Worm (Caenorhabditis elegans) whole organism, young adult: ENCODE results near the gene sec-6.

ENCODE experiments used
- B0019.2 ChIP-seq: fragments of 200-800 bp; sonication (Bioruptor generic); conservative IDR thresholded peaks from 2 replicates; pipeline ENCODE4 v1.3.6; 2022; ENCODE audit warnings: missing genetic modification reagents, missing genetic modification characterization, missing compliant biosample characterization
- B0336.3 ChIP-seq: fragments of 200-800 bp; sonication (Bioruptor generic); IDR thresholded peaks from 2 replicates; pipeline ENCODE4 v1.3.6; 2022; ENCODE audit warnings: missing genetic modification characterization, missing compliant biosample characterization
- F49E8.2 ChIP-seq: sonication (generic microtip); optimal IDR thresholded peaks from 3 replicates; lab custom pipeline; 2017; ENCODE audit warnings: missing genetic modification characterization, mild to moderate bottlenecking, missing compliant biosample characterization, antibody characterized with exemption, moderate library complexity; ENCODE audit not compliant: insufficient read depth
- F52B5.7 ChIP-seq: sonication (generic microtip); optimal IDR thresholded peaks from 2 replicates; lab custom pipeline; 2016; ENCODE audit warnings: mild to moderate bottlenecking, missing genetic modification characterization, missing compliant biosample characterization
- Y56A3A.18 ChIP-seq: fragments of 200-800 bp; sonication (Bioruptor generic); IDR thresholded peaks from 2 replicates; pipeline ENCODE4 v1.3.6; 2022; ENCODE audit warnings: missing genetic modification reagents, missing genetic modification characterization, missing compliant biosample characterization
- aptf-3 ChIP-seq: fragments of 200-800 bp; sonication (Bioruptor generic); IDR thresholded peaks from 2 replicates; pipeline ENCODE4 v1.3.6; 2022; ENCODE audit warnings: missing genetic modification characterization, missing compliant biosample characterization
- atf-7 ChIP-seq: sonication (generic microtip); optimal IDR thresholded peaks from 2 replicates; lab custom pipeline; 2017; ENCODE audit warnings: mild to moderate bottlenecking, missing genetic modification characterization, missing compliant biosample characterization
- bed-2 ChIP-seq: fragments of 200-800 bp; sonication (Bioruptor generic); IDR thresholded peaks from 2 replicates; pipeline ENCODE4 v1.3.6; 2022; ENCODE audit warnings: missing genetic modification reagents, missing genetic modification characterization, missing compliant biosample characterization
- cebp-1 ChIP-seq, 2 experiments: fragments of 200-800 bp in 1 of 2; sonication (Bioruptor generic) in 1 of 2; sonication (generic microtip) in 1 of 2; IDR thresholded peaks in 1 of 2; optimal IDR thresholded peaks in 1 of 2; 2 replicates each; pipeline versions ENCODE4 v1.3.6 to Lab custom; 2017 to 2022; ENCODE audit warnings: missing compliant biosample characterization in 2 of 2, missing genetic modification characterization in 2 of 2, mild to moderate bottlenecking in 1 of 2, missing genetic modification reagents in 1 of 2, moderate library complexity in 1 of 2
- ceh-100 ChIP-seq: fragments of 200-800 bp; sonication (Bioruptor generic); IDR thresholded peaks from 2 replicates; pipeline ENCODE4 v1.3.6; 2022; ENCODE audit warnings: missing genetic modification reagents, missing genetic modification characterization, missing compliant biosample characterization
- ceh-27 ChIP-seq: fragments of 200-800 bp; sonication (Bioruptor generic); optimal IDR thresholded peaks from 2 replicates; lab custom pipeline; 2018; ENCODE audit warnings: mild to moderate bottlenecking, missing genetic modification characterization, moderate library complexity, missing compliant biosample characterization
- chd-7 ChIP-seq: sonication (generic microtip); optimal IDR thresholded peaks from 2 replicates; lab custom pipeline; 2016; ENCODE audit warnings: mild to moderate bottlenecking, missing genetic modification characterization, moderate library complexity, missing compliant biosample characterization
- die-1 ChIP-seq: sonication (generic microtip); optimal IDR thresholded peaks from 2 replicates; lab custom pipeline; 2016; ENCODE audit warnings: missing genotype, mild to moderate bottlenecking, missing genetic modification characterization, missing compliant biosample characterization
- dox-1 ChIP-seq: fragments of 200-800 bp; sonication (Bioruptor generic); IDR thresholded peaks from 2 replicates; pipeline ENCODE4 v1.3.6; 2022; ENCODE audit warnings: missing genetic modification reagents, missing genetic modification characterization, missing compliant biosample characterization
- dpff-1 ChIP-seq: sonication (generic microtip); optimal IDR thresholded peaks from 2 replicates; lab custom pipeline; 2017; ENCODE audit warnings: mild to moderate bottlenecking, missing genetic modification characterization, missing compliant biosample characterization
- egl-18 ChIP-seq: fragments of 200-800 bp; sonication (Bioruptor generic); IDR thresholded peaks from 2 replicates; pipeline ENCODE4 v1.3.6; 2022; ENCODE audit warnings: missing genetic modification reagents, missing genetic modification characterization, missing compliant biosample characterization
- ets-4 ChIP-seq: fragments of 200-800 bp; sonication (Bioruptor generic); optimal IDR thresholded peaks from 2 replicates; lab custom pipeline; 2018; ENCODE audit warnings: mild to moderate bottlenecking, missing genetic modification characterization, missing compliant biosample characterization
- fkh-3 ChIP-seq: sonication (generic microtip); optimal IDR thresholded peaks from 2 replicates; lab custom pipeline; 2016; ENCODE audit warnings: mild to moderate bottlenecking, missing genetic modification characterization, missing compliant biosample characterization
- gei-17 ChIP-seq: fragments of 200-800 bp; sonication (Bioruptor generic); optimal IDR thresholded peaks from 2 replicates; lab custom pipeline; 2018; ENCODE audit warnings: mild to moderate bottlenecking, missing genetic modification characterization, missing compliant biosample characterization
- him-1 ChIP-seq: sonication (generic microtip); optimal IDR thresholded peaks from 2 replicates; lab custom pipeline; 2016; ENCODE audit warnings: missing genotype, missing genetic modification reagents, missing genetic modification characterization, missing compliant biosample characterization
- hmg-1.2 ChIP-seq: fragments of 200-800 bp; sonication (Bioruptor generic); IDR thresholded peaks from 2 replicates; pipeline ENCODE4 v1.3.6; 2022; ENCODE audit warnings: missing genetic modification reagents, missing genetic modification characterization, missing compliant biosample characterization
- hsf-1 ChIP-seq: fragments of 200-800 bp; sonication (Bioruptor generic); IDR thresholded peaks from 2 replicates; pipeline ENCODE4 v1.3.6; 2022; ENCODE audit warnings: missing genetic modification reagents, missing genetic modification characterization, missing compliant biosample characterization
- lir-1 ChIP-seq: fragments of 200-800 bp; sonication (Bioruptor generic); conservative IDR thresholded peaks from 2 replicates; pipeline ENCODE4 v1.3.6; 2022; ENCODE audit warnings: missing genetic modification reagents, missing genetic modification characterization, missing compliant biosample characterization
- madf-3 ChIP-seq: fragments of 200-800 bp; sonication (Bioruptor generic); IDR thresholded peaks from 2 replicates; pipeline ENCODE4 v1.3.6; 2022; ENCODE audit warnings: missing genetic modification reagents, missing genetic modification characterization, missing compliant biosample characterization
- mel-28 ChIP-seq: sonication (generic microtip); optimal IDR thresholded peaks from 2 replicates; lab custom pipeline; 2016; ENCODE audit warnings: borderline replicate concordance, mild to moderate bottlenecking, missing genetic modification characterization, missing compliant biosample characterization
- nfya-2 ChIP-seq: fragments of 200-800 bp; sonication (Bioruptor generic); IDR thresholded peaks from 2 replicates; pipeline ENCODE4 v1.3.6; 2022; ENCODE audit warnings: missing genetic modification reagents, missing genetic modification characterization, missing compliant biosample characterization
- nfyb-1 ChIP-seq: fragments of 200-800 bp; sonication (Bioruptor generic); IDR thresholded peaks from 2 replicates; pipeline ENCODE4 v1.3.6; 2022; ENCODE audit warnings: missing genetic modification reagents, missing genetic modification characterization, missing compliant biosample characterization
- nhr-80 ChIP-seq: sonication (generic microtip); optimal IDR thresholded peaks from 2 replicates; lab custom pipeline; 2016; ENCODE audit warnings: missing genetic modification characterization, missing compliant biosample characterization
- pha-4 ChIP-seq: fragments of 150-350 bp; sonication (generic microtip); optimal IDR thresholded peaks from 2 replicates; lab custom pipeline; 2014; ENCODE audit warnings: missing biosample characterization, missing genetic modification reagents, missing genetic modification characterization
- rec-8 ChIP-seq, 2 experiments: sonication (generic microtip); optimal IDR thresholded peaks; 2 replicates each; lab custom pipeline; 2016; ENCODE audit warnings: mild to moderate bottlenecking in 2 of 2, missing genetic modification characterization in 2 of 2, missing genetic modification reagents in 2 of 2, missing genotype in 2 of 2, missing biosample characterization in 1 of 2, missing compliant biosample characterization in 1 of 2, moderate library complexity in 1 of 2
- repo-1 ChIP-seq: sonication (generic microtip); optimal IDR thresholded peaks from 2 replicates; lab custom pipeline; 2017; ENCODE audit warnings: mild to moderate bottlenecking, missing genetic modification characterization, missing compliant biosample characterization
- sea-2 ChIP-seq: fragments of 200-800 bp; sonication (Bioruptor generic); IDR thresholded peaks from 2 replicates; pipeline ENCODE4 v1.3.6; 2022; ENCODE audit warnings: missing genetic modification characterization, missing compliant biosample characterization
- snpc-1.1 ChIP-seq: sonication (generic microtip); optimal IDR thresholded peaks from 2 replicates; lab custom pipeline; 2017; ENCODE audit warnings: missing genetic modification characterization, mild to moderate bottlenecking, missing compliant biosample characterization, antibody characterized with exemption, moderate library complexity, missing genotype, missing genetic modification reagents; ENCODE audit not compliant: insufficient read depth
- snpc-1.3 ChIP-seq: sonication (generic microtip); optimal IDR thresholded peaks from 2 replicates; lab custom pipeline; 2017; ENCODE audit warnings: missing genetic modification characterization, mild to moderate bottlenecking, missing compliant biosample characterization, antibody characterized with exemption, moderate library complexity, missing genotype, missing genetic modification reagents; ENCODE audit not compliant: insufficient read depth
- somi-1 ChIP-seq: fragments of 200-800 bp; sonication (Bioruptor generic); optimal IDR thresholded peaks from 2 replicates; lab custom pipeline; 2018; ENCODE audit warnings: mild to moderate bottlenecking, missing genetic modification characterization, missing compliant biosample characterization
- sptf-2 ChIP-seq: fragments of 200-800 bp; sonication (Bioruptor generic); optimal IDR thresholded peaks from 2 replicates; lab custom pipeline; 2018; ENCODE audit warnings: mild to moderate bottlenecking, missing genetic modification characterization, missing compliant biosample characterization
- tbp1 ChIP-seq: fragments of 200-800 bp; sonication (Bioruptor generic); optimal IDR thresholded peaks from 2 replicates; lab custom pipeline; 2018; ENCODE audit warnings: mild to moderate bottlenecking, missing genetic modification characterization, missing compliant biosample characterization
- tlf-1 ChIP-seq: fragments of 200-800 bp; sonication (Bioruptor generic); optimal IDR thresholded peaks from 2 replicates; lab custom pipeline; 2018; ENCODE audit warnings: mild to moderate bottlenecking, missing genetic modification characterization, missing compliant biosample characterization
- unc-62 ChIP-seq: fragments of 150-350 bp; optimal IDR thresholded peaks from 2 replicates; lab custom pipeline; 2014; ENCODE audit warnings: missing biosample characterization, missing genetic modification reagents, missing genetic modification characterization
- zfh-2 ChIP-seq: fragments of 200-800 bp; sonication (Bioruptor generic); conservative IDR thresholded peaks from 2 replicates; pipeline ENCODE4 v1.3.6; 2022; ENCODE audit warnings: missing genetic modification reagents, missing genetic modification characterization, missing compliant biosample characterization

sec-6 gene

ce11 chrII:5321718-5322286, 37.5 kb upstream of the sec-6 start (continued):
- TF ChIP-seq him-1 = no peak

DNA sequence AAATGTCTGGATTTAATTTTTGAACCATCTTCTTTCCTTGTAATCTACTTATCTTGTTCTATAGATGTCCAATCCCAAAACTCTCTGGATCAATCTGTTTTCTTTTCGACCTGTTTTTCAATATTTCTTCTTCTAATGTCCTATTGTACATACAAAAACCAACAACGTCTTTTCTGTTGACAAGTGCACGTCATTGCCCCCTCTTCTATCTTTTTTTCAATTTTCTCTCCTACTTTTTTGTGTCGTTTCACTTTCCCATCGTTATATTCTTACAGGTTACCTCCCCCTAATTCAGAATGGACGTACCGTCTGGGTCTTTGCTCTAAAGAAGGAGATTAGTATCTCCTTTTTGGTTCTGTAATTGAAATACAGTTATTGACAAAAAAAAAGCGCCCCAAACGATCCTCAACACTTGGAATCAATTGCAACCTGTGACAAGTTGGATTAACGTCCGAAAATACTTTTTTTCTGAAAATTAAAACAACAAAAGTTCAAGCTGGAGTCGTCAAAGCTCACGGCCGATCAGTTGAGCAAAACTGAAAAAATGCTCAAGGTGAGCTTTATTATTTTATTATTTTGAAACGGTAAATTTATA, 36.5 kb upstream of the sec-6 start, which contains the start of gene vhp-1:
vhp-1 (plus strand) TSS at position 545 of the 595 bp plus-strand sequence.
- TF ChIP-seq hmg-1.2 (GFP tag; lab: Robert Waterston, UW) = no peak
- no peak for TF ChIP-seq madf-3 (GFP tag; lab: Robert Waterston, UW)
- TF ChIP-seq aptf-3 (GFP tag; lab: Robert Waterston, UW) = no peak
- no peak for TF ChIP-seq gei-17
- no peak for TF ChIP-seq hsf-1 (GFP tag; lab: Robert Waterston, UW)
- no peak for TF ChIP-seq fkh-3
- TF ChIP-seq snpc-1.3 = no peak
- TF ChIP-seq atf-7 (tag; lab: Kevin White, UChicago) = no peak
- TF ChIP-seq mel-28 (tag; lab: Kevin White, UChicago) = no peak
- TF ChIP-seq Y56A3A.18 (GFP tag; lab: Robert Waterston, UW) = no peak
- no peak for TF ChIP-seq sptf-2
- no peak for TF ChIP-seq zfh-2 (GFP tag; lab: Robert Waterston, UW)
- TF ChIP-seq egl-18 = no peak

DNA sequence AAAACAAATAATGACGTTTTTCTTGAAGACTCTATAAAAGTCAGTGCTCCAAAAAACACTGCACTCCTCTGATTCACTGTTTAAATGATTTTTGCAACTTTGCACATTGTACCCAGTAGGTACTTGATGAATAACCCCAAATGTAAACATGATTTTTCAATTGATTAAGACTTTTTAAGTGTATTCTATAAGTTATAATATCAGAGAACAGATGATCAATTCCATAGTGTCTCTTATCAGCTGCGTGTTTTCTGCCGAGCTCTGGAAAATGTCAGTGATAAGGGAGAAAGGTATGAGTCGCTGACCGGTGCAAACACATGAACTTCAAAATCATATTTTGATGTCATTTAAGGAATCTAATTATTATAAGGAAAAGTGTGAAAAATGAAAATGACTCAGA, 35.6 kb upstream of the sec-6 start:
- TF ChIP-seq tbp1 (GFP tag; lab: Kevin White, UChicago) = peak; percentile 3
- no peak for TF ChIP-seq F52B5.7
- no peak for TF ChIP-seq chd-7
- no peak for TF ChIP-seq mel-28 (tag; lab: Kevin White, UChicago)
- TF ChIP-seq cebp-1 (GFP tag; IDR thresholded peaks at IDR 0.05; lab: Robert Waterston, UW) = no peak
- TF ChIP-seq cebp-1 (tag; optimal IDR thresholded peaks at IDR 0.05; lab: Kevin White, UChicago) = peak; percentile 46
- no peak for TF ChIP-seq ceh-100 (GFP tag; lab: Robert Waterston, UW)
- no peak for TF ChIP-seq repo-1 (tag; lab: Kevin White, UChicago)
- TF ChIP-seq nhr-80 (tag; lab: Kevin White, UChicago) = peak; percentile 88
- TF ChIP-seq dox-1 (GFP tag; lab: Robert Waterston, UW) = no peak
- TF ChIP-seq lir-1 (GFP tag; lab: Robert Waterston, UW) = no peak
- TF ChIP-seq Y56A3A.18 (GFP tag; lab: Robert Waterston, UW) = no peak
- TF ChIP-seq dpff-1 = no peak
- no peak for TF ChIP-seq ceh-27 (GFP tag; lab: Kevin White, UChicago)
- no peak for TF ChIP-seq snpc-1.3
- TF ChIP-seq rec-8 (tag; optimal IDR thresholded peaks at IDR 0.05; lab: Kevin White, UChicago) = no peak
- TF ChIP-seq ets-4 = peak; percentile 11
- TF ChIP-seq pha-4 (tag; lab: Kevin White, UChicago) = peak; percentile 67
- no peak for TF ChIP-seq bed-2 (GFP tag; lab: Robert Waterston, UW)
- no peak for TF ChIP-seq die-1 (tag; lab: Kevin White, UChicago)
- TF ChIP-seq F49E8.2 (tag; lab: Kevin White, UChicago) = no peak
- no peak for TF ChIP-seq sea-2 (GFP tag; lab: Robert Waterston, UW)
- TF ChIP-seq hsf-1 (GFP tag; lab: Robert Waterston, UW) = no peak
- TF ChIP-seq B0019.2 = no peak
- TF ChIP-seq somi-1 (GFP tag; lab: Kevin White, UChicago) = no peak
- no peak for TF ChIP-seq nfya-2 (GFP tag; lab: Robert Waterston, UW)
- no peak for TF ChIP-seq sptf-2
- 0 out of 2 replicates have a peak, but pooled peaks have one; percentile 29 for TF ChIP-seq B0336.3 (GFP tag; lab: Robert Waterston, UW)
- TF ChIP-seq snpc-1.1 (tag; lab: Kevin White, UChicago) = no peak
- peak; percentile 36 for TF ChIP-seq unc-62
- no peak for TF ChIP-seq nfyb-1 (GFP tag; lab: Robert Waterston, UW)
- TF ChIP-seq tlf-1 (GFP tag; lab: Kevin White, UChicago) = no peak
